Fruit fly (Drosophila melanogaster) whole organism, embryonic: ENCODE data around the gene MSAmiP.
A peak's percentile ranks its signal among the peaks of the same experiment; 100 is the strongest.

ENCODE experiments used
- Aef1 ChIP-seq: fragments of 200-800 bp; sonication (Bioruptor generic); IDR thresholded peaks from 3 replicates; pipeline ENCODE4 v1.3.6; 2022; ENCODE audit warnings: missing biosample characterization, missing genetic modification characterization
- Antp ChIP-seq: fragments of 200-800 bp; sonication (Bioruptor generic); optimal IDR thresholded peaks from 3 replicates; lab custom pipeline; 2016; ENCODE audit warnings: missing biosample characterization, missing genetic modification characterization
- Asciz ChIP-seq: fragments of 200-800 bp; sonication (Bioruptor generic); optimal IDR thresholded peaks from 2 replicates; lab custom pipeline; 2017; ENCODE audit warnings: missing biosample characterization, mild to moderate bottlenecking, missing genetic modification characterization, missing genetic modification reagents
- CG12391 ChIP-seq: fragments of 200-800 bp; sonication (Bioruptor generic); optimal IDR thresholded peaks from 3 replicates; lab custom pipeline; 2018; ENCODE audit warnings: missing biosample characterization, mild to moderate bottlenecking, missing genetic modification characterization, moderate library complexity
- CG12942 ChIP-seq: fragments of 200-800 bp; sonication (Bioruptor generic); optimal IDR thresholded peaks from 3 replicates; lab custom pipeline; 2016; ENCODE audit warnings: missing biosample characterization, missing genetic modification characterization
- CG13424 ChIP-seq: fragments of 200-800 bp; sonication (Bioruptor generic); optimal IDR thresholded peaks from 2 replicates; lab custom pipeline; 2019; ENCODE audit warnings: missing biosample characterization, mild to moderate bottlenecking, missing genetic modification characterization, moderate library complexity
- CG17829 ChIP-seq: fragments of 200-800 bp; optimal IDR thresholded peaks from 2 replicates; lab custom pipeline; 2019; ENCODE audit warnings: missing biosample characterization, mild to moderate bottlenecking, missing genetic modification characterization, moderate library complexity
- CG1792 ChIP-seq: fragments of 200-800 bp; sonication (Bioruptor generic); optimal IDR thresholded peaks from 2 replicates; lab custom pipeline; 2016; ENCODE audit warnings: missing biosample characterization, missing genetic modification characterization
- CG18262 ChIP-seq: fragments of 200-800 bp; optimal IDR thresholded peaks from 3 replicates; lab custom pipeline; 2019; ENCODE audit warnings: missing biosample characterization, mild to moderate bottlenecking, missing genetic modification characterization, moderate library complexity
- CG30403 ChIP-seq: fragments of 200-800 bp; sonication (Bioruptor generic); optimal IDR thresholded peaks from 3 replicates; lab custom pipeline; 2016; ENCODE audit warnings: missing biosample characterization, missing genetic modification characterization
- CG34422 ChIP-seq: fragments of 200-800 bp; sonication (Bioruptor generic); IDR thresholded peaks from 3 replicates; pipeline ENCODE4 v1.3.6; 2022; ENCODE audit warnings: missing biosample characterization, missing genetic modification characterization
- CG42726 ChIP-seq: fragments of 200-800 bp; sonication (Bioruptor generic); IDR thresholded peaks from 2 replicates; pipeline ENCODE4 v1.3.6; 2022; ENCODE audit warnings: missing biosample characterization, missing genetic modification characterization; ENCODE audit not compliant: partially characterized antibody
- CG4707 ChIP-seq: fragments of 200-800 bp; sonication (Bioruptor generic); optimal IDR thresholded peaks from 2 replicates; lab custom pipeline; 2018; ENCODE audit warnings: missing biosample characterization, mild to moderate bottlenecking, missing genetic modification characterization, moderate library complexity
- CG6654 ChIP-seq: fragments of 200-800 bp; sonication (Bioruptor generic); optimal IDR thresholded peaks from 2 replicates; lab custom pipeline; 2017; ENCODE audit warnings: missing biosample characterization, mild to moderate bottlenecking, missing genetic modification characterization
- CG7963 ChIP-seq: fragments of 200-800 bp; sonication (Bioruptor generic); IDR thresholded peaks from 3 replicates; pipeline ENCODE4 v1.3.6; 2022; ENCODE audit warnings: missing biosample characterization, missing genetic modification characterization; ENCODE audit not compliant: partially characterized antibody
- CG9215 ChIP-seq: fragments of 200-800 bp; sonication (Bioruptor generic); IDR thresholded peaks from 2 replicates; pipeline ENCODE4 v1.3.6; 2022; ENCODE audit warnings: missing biosample characterization, missing genetic modification characterization
- CG9797 ChIP-seq: fragments of 200-800 bp; sonication (Bioruptor generic); optimal IDR thresholded peaks from 3 replicates; lab custom pipeline; 2018; ENCODE audit warnings: missing biosample characterization, mild to moderate bottlenecking, missing genetic modification characterization
- CoRest ChIP-seq: fragments of 200-800 bp; sonication (Bioruptor generic); optimal IDR thresholded peaks from 3 replicates; lab custom pipeline; 2018; ENCODE audit warnings: missing biosample characterization, mild to moderate bottlenecking, missing genetic modification characterization, moderate library complexity
- D19A ChIP-seq: fragments of 200-800 bp; optimal IDR thresholded peaks from 3 replicates; lab custom pipeline; 2019; ENCODE audit warnings: missing biosample characterization, mild to moderate bottlenecking, missing genetic modification characterization, moderate library complexity
- Deaf1 ChIP-seq: fragments of 200-800 bp; optimal IDR thresholded peaks from 3 replicates; lab custom pipeline; 2019; ENCODE audit warnings: missing biosample characterization, mild to moderate bottlenecking, missing genetic modification characterization, moderate library complexity
- Dip3 ChIP-seq: fragments of 200-800 bp; sonication (Bioruptor generic); optimal IDR thresholded peaks from 3 replicates; lab custom pipeline; 2016; ENCODE audit warnings: missing biosample characterization, missing genetic modification characterization
- Dp ChIP-seq: fragments of 200-800 bp; sonication (Bioruptor generic); optimal IDR thresholded peaks from 2 replicates; lab custom pipeline; 2018; ENCODE audit warnings: missing biosample characterization, mild to moderate bottlenecking, missing genetic modification characterization, moderate library complexity
- E2f1 ChIP-seq: fragments of 200-800 bp; sonication (Bioruptor generic); IDR thresholded peaks from 2 replicates; pipeline ENCODE4 v1.3.6; 2022; ENCODE audit warnings: missing biosample characterization, missing genetic modification characterization
- E2f2 ChIP-seq: fragments of 200-800 bp; sonication (Bioruptor generic); IDR thresholded peaks from 2 replicates; pipeline ENCODE4 v1.3.6; 2022; ENCODE audit warnings: missing biosample characterization, missing genetic modification characterization
- Fer1 ChIP-seq: fragments of 200-800 bp; sonication (Bioruptor generic); optimal IDR thresholded peaks from 2 replicates; lab custom pipeline; 2017; ENCODE audit warnings: missing biosample characterization, mild to moderate bottlenecking, missing genetic modification characterization
- GATAe ChIP-seq: fragments of 200-800 bp; sonication (Bioruptor generic); conservative IDR thresholded peaks from 2 replicates; pipeline ENCODE4 v1.3.6; 2022; ENCODE audit warnings: missing biosample characterization, missing genetic modification characterization
- Kr ChIP-seq: fragments of 200-800 bp; sonication (Bioruptor generic); optimal IDR thresholded peaks from 2 replicates; lab custom pipeline; 2017; ENCODE audit warnings: missing biosample characterization, mild to moderate bottlenecking, missing genetic modification characterization
- Myb ChIP-seq: fragments of 200-800 bp; sonication (Bioruptor generic); optimal IDR thresholded peaks from 2 replicates; lab custom pipeline; 2016; ENCODE audit warnings: missing biosample characterization, missing genetic modification characterization
- NC2β ChIP-seq: fragments of 200-800 bp; sonication (Bioruptor generic); optimal IDR thresholded peaks from 2 replicates; lab custom pipeline; 2016; ENCODE audit warnings: missing biosample characterization, missing genetic modification characterization
- Neu2 ChIP-seq: fragments of 200-800 bp; sonication (Bioruptor generic); optimal IDR thresholded peaks from 3 replicates; lab custom pipeline; 2016; ENCODE audit warnings: missing biosample characterization, missing genetic modification characterization, borderline replicate concordance
- NfI ChIP-seq: fragments of 200-800 bp; sonication (Bioruptor generic); optimal IDR thresholded peaks from 3 replicates; lab custom pipeline; 2018; ENCODE audit warnings: missing biosample characterization, mild to moderate bottlenecking, missing genetic modification characterization, moderate library complexity
- Ravus ChIP-seq: fragments of 200-800 bp; sonication (Bioruptor generic); IDR thresholded peaks from 2 replicates; pipeline ENCODE4 v1.3.6; 2022; ENCODE audit warnings: missing biosample characterization, missing genetic modification characterization
- Six4 ChIP-seq: fragments of 200-800 bp; sonication (Bioruptor generic); optimal IDR thresholded peaks from 2 replicates; lab custom pipeline; 2016; ENCODE audit warnings: missing biosample characterization, missing genetic modification characterization
- Sox102F ChIP-seq: fragments of 200-800 bp; sonication (Bioruptor generic); optimal IDR thresholded peaks from 2 replicates; lab custom pipeline; 2018; ENCODE audit warnings: missing biosample characterization, mild to moderate bottlenecking, missing genetic modification characterization, moderate library complexity
- Taf1 ChIP-seq: fragments of 200-800 bp; sonication (Bioruptor generic); IDR thresholded peaks from 2 replicates; pipeline ENCODE4 v1.3.6; 2022; ENCODE audit warnings: missing biosample characterization, missing genetic modification characterization
- Xrp1 ChIP-seq: fragments of 200-800 bp; sonication (Bioruptor generic); IDR thresholded peaks from 2 replicates; pipeline ENCODE4 v1.3.6; 2022; ENCODE audit warnings: missing biosample characterization, missing genetic modification characterization
- YL-1 ChIP-seq: fragments of 200-800 bp; sonication (Bioruptor generic); optimal IDR thresholded peaks from 3 replicates; lab custom pipeline; 2017; ENCODE audit warnings: missing biosample characterization, mild to moderate bottlenecking, missing genetic modification characterization
- dan ChIP-seq: fragments of 200-800 bp; sonication (Bioruptor generic); IDR thresholded peaks from 2 replicates; pipeline ENCODE4 v1.3.6; 2022; ENCODE audit warnings: missing biosample characterization, missing genetic modification characterization
- knrl ChIP-seq: fragments of 200-800 bp; sonication (Bioruptor generic); IDR thresholded peaks from 3 replicates; pipeline ENCODE4 v1.3.6; 2022; ENCODE audit warnings: missing biosample characterization, missing genetic modification characterization; ENCODE audit not compliant: partially characterized antibody
- mirr ChIP-seq: fragments of 200-800 bp; sonication (Bioruptor generic); optimal IDR thresholded peaks from 3 replicates; lab custom pipeline; 2018; ENCODE audit warnings: missing biosample characterization, mild to moderate bottlenecking, missing genetic modification characterization
- nau ChIP-seq: fragments of 200-800 bp; sonication (Bioruptor generic); optimal IDR thresholded peaks from 3 replicates; lab custom pipeline; 2017; ENCODE audit warnings: missing biosample characterization, mild to moderate bottlenecking, missing genetic modification characterization, missing genetic modification reagents
- oc ChIP-seq: fragments of 200-800 bp; sonication (Bioruptor generic); optimal IDR thresholded peaks from 2 replicates; lab custom pipeline; 2018; ENCODE audit warnings: missing biosample characterization, mild to moderate bottlenecking, missing genetic modification characterization, moderate library complexity
- pfk ChIP-seq: fragments of 200-800 bp; sonication (Bioruptor generic); optimal IDR thresholded peaks from 2 replicates; lab custom pipeline; 2018; ENCODE audit warnings: missing biosample characterization, mild to moderate bottlenecking, missing genetic modification characterization, moderate library complexity
- pita ChIP-seq: fragments of 200-800 bp; sonication (Bioruptor generic); optimal IDR thresholded peaks from 2 replicates; lab custom pipeline; 2017; ENCODE audit warnings: missing biosample characterization, mild to moderate bottlenecking, missing genetic modification characterization
- prd ChIP-seq, 3 experiments: fragments of >200 bp in 2 of 3; fragments of 200-800 bp in 1 of 3; sonication (Bioruptor generic) in 1 of 3; optimal IDR thresholded peaks in 2 of 3; IDR thresholded peaks in 1 of 3; 2 replicates in 2 of 3; 3 replicates in 1 of 3; pipeline versions ENCODE4 v1.3.6 to Lab custom; 2017 to 2022; ENCODE audit warnings: missing biosample characterization in 1 of 3, missing genetic modification characterization in 1 of 3
- sd ChIP-seq: fragments of 200-800 bp; sonication (Bioruptor generic); optimal IDR thresholded peaks from 3 replicates; lab custom pipeline; 2018; ENCODE audit warnings: missing biosample characterization, mild to moderate bottlenecking, missing genetic modification characterization, moderate library complexity
- tio ChIP-seq: fragments of 200-800 bp; sonication (Bioruptor generic); optimal IDR thresholded peaks from 2 replicates; lab custom pipeline; 2017; ENCODE audit warnings: missing biosample characterization, missing genetic modification characterization, inconsistent platforms
- unpg ChIP-seq: fragments of 200-800 bp; sonication (Bioruptor generic); optimal IDR thresholded peaks from 3 replicates; lab custom pipeline; 2018; ENCODE audit warnings: missing biosample characterization, mild to moderate bottlenecking, missing genetic modification characterization, moderate library complexity
- zfh1 ChIP-seq: fragments of 200-800 bp; sonication (Bioruptor generic); IDR thresholded peaks from 3 replicates; pipeline ENCODE4 v1.3.6; 2022; ENCODE audit warnings: missing biosample characterization, missing genetic modification characterization

Gene MSAmiP

DNA sequence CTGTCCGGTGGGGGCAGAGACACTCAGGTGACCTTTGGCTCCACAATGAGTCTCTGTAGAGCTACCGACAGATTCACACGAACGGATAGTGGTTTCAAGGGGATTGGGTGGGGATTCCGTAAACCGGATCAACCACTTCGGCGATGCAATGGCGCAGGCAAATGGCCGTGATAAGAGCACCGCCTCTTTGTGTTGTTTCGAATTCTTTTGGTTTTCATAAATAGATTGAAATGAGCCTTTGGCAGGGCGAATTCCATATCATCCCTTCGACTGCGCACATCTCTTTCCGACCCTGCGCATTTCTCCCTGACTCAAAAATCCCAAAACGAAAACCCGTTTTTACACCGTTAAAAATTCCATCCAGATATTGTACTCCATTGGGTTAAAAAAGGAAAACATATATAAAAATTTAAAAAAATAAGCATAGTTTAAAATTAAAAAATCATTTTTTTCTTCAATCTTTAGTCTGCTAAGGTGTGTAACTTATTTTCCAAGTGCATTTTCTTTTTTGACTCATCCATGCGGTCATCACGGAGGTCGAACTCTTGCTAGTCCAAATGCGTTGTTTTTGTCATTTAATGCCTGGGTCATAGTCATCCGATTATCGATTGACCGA lies 58.4 kb downstream of the MSAmiP start (continued):
- TF ChIP-seq CG42726 (no peak), E2f2 (GFP tag; lab: Robert Waterston, UW) (peak; percentile 36; the same call in 1 of the 2 replicates), CG18262 (peak; percentile 78), CG34422 (GFP tag; lab: Robert Waterston, UW) (no peak), Taf1 (no peak), unpg (GFP tag; lab: Kevin White, UChicago) (peak; percentile 67), CG30403 (peak; percentile 45), CG12942 (GFP tag; lab: Kevin White, UChicago) (no peak), prd (optimal IDR thresholded peaks at IDR 0.05; lab: Kevin White, UChicago) (no peak), prd (GFP tag; IDR thresholded peaks at IDR 0.05; lab: Robert Waterston, UW) (peak; percentile 78), CG9797 (GFP tag; lab: Kevin White, UChicago) (no peak), YL-1 (GFP tag; lab: Kevin White, UChicago) (no peak), Asciz (GFP tag; lab: Kevin White, UChicago) (peak; percentile 36), Myb (GFP tag; lab: Kevin White, UChicago) (no peak), CG6654 (GFP tag; lab: Kevin White, UChicago) (no peak), dan (GFP tag; lab: Robert Waterston, UW) (no peak), CG4707 (no peak), Dp (no peak), Ravus (GFP tag; lab: Robert Waterston, UW) (no peak), E2f1 (GFP tag; lab: Robert Waterston, UW) (peak; percentile 55), Xrp1 (GFP tag; lab: Robert Waterston, UW) (peak; percentile 84), GATAe (GFP tag; lab: Robert Waterston, UW) (no peak), Sox102F (GFP tag; lab: Kevin White, UChicago) (peak; percentile 73), knrl (GFP tag; lab: Robert Waterston, UW) (no peak), CG12391 (tag; lab: Kevin White, UChicago) (peak; percentile 74), sd (tag; lab: Kevin White, UChicago) (peak; percentile 14), Neu2 (GFP tag; lab: Kevin White, UChicago) (no peak), tio (GFP tag; lab: Kevin White, UChicago) (peak; percentile 25), CG7963 (GFP tag; lab: Robert Waterston, UW) (no peak), D19A (tag; lab: Kevin White, UChicago) (peak; percentile 61), NC2β (GFP tag; lab: Kevin White, UChicago) (no peak), zfh1 (GFP tag; lab: Robert Waterston, UW) (peak; percentile 60; the same call in 1 of the 3 replicates), Deaf1 (tag; lab: Kevin White, UChicago) (peak; percentile 8), Six4 (GFP tag; lab: Kevin White, UChicago) (peak; percentile 3), NfI (GFP tag; lab: Kevin White, UChicago) (no peak), pita (GFP tag; lab: Kevin White, UChicago) (no peak), CG17829 (tag; lab: Kevin White, UChicago) (peak; percentile 68), CG13424 (peak; percentile 66), CoRest (tag; lab: Kevin White, UChicago) (peak; percentile 62), Antp (GFP tag; lab: Kevin White, UChicago) (no peak), nau (GFP tag; lab: Kevin White, UChicago) (no peak), Kr (GFP tag; lab: Kevin White, UChicago) (no peak), Fer1 (GFP tag; lab: Kevin White, UChicago) (no peak), mirr (GFP tag; lab: Kevin White, UChicago) (no peak), Dip3 (GFP tag; lab: Kevin White, UChicago) (no peak), Aef1 (GFP tag; lab: Robert Waterston, UW) (no peak), pfk (no peak), oc (tag; lab: Kevin White, UChicago) (peak; percentile 43), CG1792 (no peak), CG9215 (GFP tag; lab: Robert Waterston, UW) (no peak)
